Fruit fly (Drosophila melanogaster) whole organism, embryonic: ENCODE data around the gene CG15343.

Experiments
- B-H1 ChIP-seq: fragments of 200-800 bp; sonication (Bioruptor generic); IDR thresholded peaks from 3 replicates; pipeline ENCODE4 v1.3.6; 2022; ENCODE audit warnings: missing biosample characterization, missing genetic modification characterization
- C15 ChIP-seq: fragments of 200-800 bp; sonication (Bioruptor generic); IDR thresholded peaks from 3 replicates; pipeline ENCODE4 v1.3.6; 2022; ENCODE audit warnings: missing biosample characterization, missing genetic modification characterization
- CG10321 ChIP-seq: fragments of 200-800 bp; sonication (Bioruptor generic); IDR thresholded peaks from 2 replicates; pipeline ENCODE4 v1.3.6; 2022; ENCODE audit warnings: missing biosample characterization, missing genetic modification characterization
- CG10654 ChIP-seq: fragments of 200-800 bp; sonication (Bioruptor generic); optimal IDR thresholded peaks from 2 replicates; lab custom pipeline; 2016; ENCODE audit warnings: missing biosample characterization, missing genetic modification characterization
- CG12071 ChIP-seq: fragments of 200-800 bp; sonication (Bioruptor generic); optimal IDR thresholded peaks from 3 replicates; lab custom pipeline; 2018; ENCODE audit warnings: missing biosample characterization, mild to moderate bottlenecking, missing genetic modification characterization
- CG12219 ChIP-seq: fragments of 200-800 bp; sonication (Bioruptor generic); optimal IDR thresholded peaks from 3 replicates; lab custom pipeline; 2018; ENCODE audit warnings: missing biosample characterization, mild to moderate bottlenecking, missing genetic modification characterization
- CG13287 ChIP-seq: fragments of 200-800 bp; sonication (Bioruptor generic); IDR thresholded peaks from 2 replicates; pipeline ENCODE4 v1.3.6; 2022; ENCODE audit warnings: missing biosample characterization, missing genetic modification characterization; ENCODE audit not compliant: partially characterized antibody
- CG13775 ChIP-seq: fragments of 200-800 bp; sonication (Bioruptor generic); optimal IDR thresholded peaks from 3 replicates; lab custom pipeline; 2017; ENCODE audit warnings: missing biosample characterization, mild to moderate bottlenecking, missing genetic modification characterization
- CG14441 ChIP-seq: fragments of 200-800 bp; sonication (Bioruptor generic); IDR thresholded peaks from 2 replicates; pipeline ENCODE4 v1.3.6; 2022; ENCODE audit warnings: missing biosample characterization, missing genetic modification characterization
- CG14667 ChIP-seq: fragments of 200-800 bp; sonication (Bioruptor generic); IDR thresholded peaks from 2 replicates; pipeline ENCODE4 v1.3.6; 2022; ENCODE audit warnings: missing biosample characterization, missing genetic modification characterization
- CG16779 ChIP-seq: fragments of 200-800 bp; sonication (Bioruptor generic); IDR thresholded peaks from 2 replicates; pipeline ENCODE4 v1.3.6; 2022; ENCODE audit warnings: missing biosample characterization, missing genetic modification characterization
- CG17361 ChIP-seq: fragments of 200-800 bp; sonication (Bioruptor generic); IDR thresholded peaks from 3 replicates; pipeline ENCODE4 v1.3.6; 2022; ENCODE audit warnings: missing biosample characterization, missing genetic modification characterization
- CG18764 ChIP-seq: fragments of 200-800 bp; sonication (Bioruptor generic); optimal IDR thresholded peaks from 3 replicates; lab custom pipeline; 2016; ENCODE audit warnings: missing biosample characterization, missing genetic modification characterization
- CG2202 ChIP-seq: fragments of 200-800 bp; sonication (Bioruptor generic); optimal IDR thresholded peaks from 2 replicates; lab custom pipeline; 2018; ENCODE audit warnings: missing biosample characterization, mild to moderate bottlenecking, missing genetic modification characterization
- CG31441 ChIP-seq: fragments of 200-800 bp; sonication (Bioruptor generic); IDR thresholded peaks from 2 replicates; pipeline ENCODE4 v1.3.6; 2022; ENCODE audit warnings: missing biosample characterization, missing genetic modification characterization
- CG3726 ChIP-seq: fragments of 200-800 bp; sonication (Bioruptor generic); IDR thresholded peaks from 3 replicates; pipeline ENCODE4, ENCODE4 v1.3.6; 2022; ENCODE audit warnings: missing biosample characterization, missing genetic modification characterization
- CG5180 ChIP-seq: fragments of 200-800 bp; sonication (Bioruptor generic); optimal IDR thresholded peaks from 3 replicates; lab custom pipeline; 2017; ENCODE audit warnings: missing biosample characterization, missing genetic modification characterization, mild to moderate bottlenecking, moderate library complexity, missing genetic modification reagents
- CG8765 ChIP-seq: fragments of 200-800 bp; sonication (Bioruptor generic); IDR thresholded peaks from 2 replicates; pipeline ENCODE4 v1.3.6; 2022; ENCODE audit warnings: missing biosample characterization, missing genetic modification characterization
- Dbx ChIP-seq: fragments of 200-800 bp; sonication (Bioruptor generic); IDR thresholded peaks from 3 replicates; pipeline ENCODE4 v1.3.6; 2022; ENCODE audit warnings: missing biosample characterization, missing genetic modification characterization
- Dip3 ChIP-seq: fragments of 200-800 bp; sonication (Bioruptor generic); optimal IDR thresholded peaks from 3 replicates; lab custom pipeline; 2016; ENCODE audit warnings: missing biosample characterization, missing genetic modification characterization
- Fer2 ChIP-seq: fragments of 200-800 bp; sonication (Bioruptor generic); optimal IDR thresholded peaks from 2 replicates; lab custom pipeline; 2018; ENCODE audit warnings: missing biosample characterization, mild to moderate bottlenecking, missing genetic modification characterization, moderate library complexity
- GATAe ChIP-seq: fragments of 200-800 bp; sonication (Bioruptor generic); conservative IDR thresholded peaks from 2 replicates; pipeline ENCODE4 v1.3.6; 2022; ENCODE audit warnings: missing biosample characterization, missing genetic modification characterization
- HLH54F ChIP-seq: fragments of 200-800 bp; sonication (Bioruptor generic); optimal IDR thresholded peaks from 3 replicates; lab custom pipeline; 2016; ENCODE audit warnings: missing biosample characterization, missing genetic modification characterization
- Hmr ChIP-seq: fragments of 200-800 bp; sonication (Bioruptor generic); optimal IDR thresholded peaks from 3 replicates; lab custom pipeline; 2017; ENCODE audit warnings: mild to moderate bottlenecking, missing biosample characterization, missing genetic modification reagents, missing genetic modification characterization
- Meics ChIP-seq: fragments of 200-800 bp; sonication (Bioruptor generic); optimal IDR thresholded peaks from 2 replicates; lab custom pipeline; 2017; ENCODE audit warnings: missing biosample characterization, mild to moderate bottlenecking, missing genetic modification characterization
- Nf-YB ChIP-seq: fragments of 200-800 bp; sonication (Bioruptor generic); optimal IDR thresholded peaks from 3 replicates; lab custom pipeline; 2019; ENCODE audit warnings: missing biosample characterization, mild to moderate bottlenecking, missing genetic modification characterization, moderate library complexity
- Nf-YC ChIP-seq: fragments of 200-800 bp; optimal IDR thresholded peaks from 3 replicates; lab custom pipeline; 2019; ENCODE audit warnings: missing biosample characterization, mild to moderate bottlenecking, missing genetic modification characterization, moderate library complexity
- NfI ChIP-seq: fragments of 200-800 bp; sonication (Bioruptor generic); optimal IDR thresholded peaks from 3 replicates; lab custom pipeline; 2018; ENCODE audit warnings: missing biosample characterization, mild to moderate bottlenecking, missing genetic modification characterization, moderate library complexity
- Oli ChIP-seq: fragments of 200-800 bp; sonication (Bioruptor generic); optimal IDR thresholded peaks from 2 replicates; lab custom pipeline; 2018; ENCODE audit warnings: missing biosample characterization, mild to moderate bottlenecking, missing genetic modification characterization, moderate library complexity
- Pdp1 ChIP-seq, 2 experiments: fragments of 200-800 bp; sonication (Bioruptor generic); optimal IDR thresholded peaks; 3 replicates each; lab custom pipeline; 2016; ENCODE audit warnings: missing biosample characterization in 2 of 2, missing genetic modification characterization in 2 of 2, mild to moderate bottlenecking in 1 of 2, moderate library complexity in 1 of 2
- Sox102F ChIP-seq: fragments of 200-800 bp; sonication (Bioruptor generic); optimal IDR thresholded peaks from 2 replicates; lab custom pipeline; 2018; ENCODE audit warnings: missing biosample characterization, mild to moderate bottlenecking, missing genetic modification characterization, moderate library complexity
- Vsx1 ChIP-seq: fragments of 200-800 bp; sonication (Bioruptor generic); optimal IDR thresholded peaks from 2 replicates; lab custom pipeline; 2017; ENCODE audit warnings: missing biosample characterization, mild to moderate bottlenecking, missing genetic modification characterization, missing genetic modification reagents
- ab ChIP-seq: fragments of 200-800 bp; sonication (Bioruptor generic); optimal IDR thresholded peaks from 2 replicates; lab custom pipeline; 2016; ENCODE audit warnings: missing biosample characterization, missing genetic modification characterization
- bigmax ChIP-seq: fragments of 200-800 bp; sonication (Bioruptor generic); optimal IDR thresholded peaks from 2 replicates; lab custom pipeline; 2018; ENCODE audit warnings: missing biosample characterization, mild to moderate bottlenecking, missing genetic modification characterization
- cwo ChIP-seq: fragments of 200-800 bp; sonication (Bioruptor generic); optimal IDR thresholded peaks from 3 replicates; lab custom pipeline; 2017; ENCODE audit warnings: missing biosample characterization, missing genetic modification characterization, mild to moderate bottlenecking, moderate library complexity, missing genetic modification reagents
- danr ChIP-seq: fragments of 200-800 bp; sonication (Bioruptor generic); IDR thresholded peaks from 2 replicates; pipeline ENCODE4 v1.3.6; 2022; ENCODE audit warnings: missing biosample characterization, missing genetic modification characterization
- en ChIP-seq: fragments of 200-800 bp; sonication (Bioruptor generic); optimal IDR thresholded peaks from 2 replicates; lab custom pipeline; 2016; ENCODE audit warnings: missing biosample characterization, missing genetic modification characterization
- fd3F ChIP-seq: fragments of 200-800 bp; sonication (Bioruptor generic); optimal IDR thresholded peaks from 2 replicates; lab custom pipeline; 2018; ENCODE audit warnings: missing biosample characterization, mild to moderate bottlenecking, missing genetic modification characterization, moderate library complexity
- fd64A ChIP-seq: fragments of 200-800 bp; sonication (Bioruptor generic); optimal IDR thresholded peaks from 3 replicates; lab custom pipeline; 2018; ENCODE audit warnings: missing biosample characterization, mild to moderate bottlenecking, missing genetic modification characterization
- gro ChIP-seq: fragments of 200-800 bp; sonication (Bioruptor generic); optimal IDR thresholded peaks from 2 replicates; lab custom pipeline; 2016; ENCODE audit warnings: missing biosample characterization, missing genetic modification characterization
- hbn ChIP-seq: fragments of 200-800 bp; sonication (Bioruptor generic); IDR thresholded peaks from 2 replicates; pipeline ENCODE4 v1.3.6; 2022; ENCODE audit warnings: missing biosample characterization, missing genetic modification characterization; ENCODE audit not compliant: partially characterized antibody
- ind ChIP-seq: fragments of 200-800 bp; sonication (Bioruptor generic); optimal IDR thresholded peaks from 3 replicates; lab custom pipeline; 2016; ENCODE audit warnings: missing biosample characterization, missing genetic modification characterization
- insv ChIP-seq, 2 experiments: fragments of 200-800 bp; sonication (Bioruptor generic); optimal IDR thresholded peaks; 3 replicates each; lab custom pipeline; 2016 to 2018; ENCODE audit warnings: missing biosample characterization in 2 of 2, missing genetic modification characterization in 2 of 2
- kay ChIP-seq: fragments of 200-800 bp; sonication (Bioruptor generic); optimal IDR thresholded peaks from 2 replicates; lab custom pipeline; 2016; ENCODE audit warnings: missing biosample characterization, missing genetic modification characterization
- ken ChIP-seq: fragments of 200-800 bp; sonication (Bioruptor generic); IDR thresholded peaks from 3 replicates; pipeline ENCODE4 v1.3.6; 2022; ENCODE audit warnings: missing biosample characterization, missing genetic modification characterization
- peb ChIP-seq: fragments of 200-800 bp; sonication (Bioruptor generic); IDR thresholded peaks from 2 replicates; pipeline ENCODE4 v1.3.6; 2022; ENCODE audit warnings: missing biosample characterization, missing genetic modification characterization
- slp2 ChIP-seq: fragments of 200-800 bp; sonication (Bioruptor generic); optimal IDR thresholded peaks from 2 replicates; lab custom pipeline; 2016; ENCODE audit warnings: missing biosample characterization, missing genetic modification characterization
- sqz ChIP-seq: fragments of 200-800 bp; sonication (Bioruptor generic); optimal IDR thresholded peaks from 3 replicates; lab custom pipeline; 2018; ENCODE audit warnings: missing biosample characterization, mild to moderate bottlenecking, missing genetic modification characterization
- tap ChIP-seq: fragments of 200-800 bp; optimal IDR thresholded peaks from 3 replicates; lab custom pipeline; 2019; ENCODE audit warnings: missing biosample characterization, mild to moderate bottlenecking, missing genetic modification characterization, moderate library complexity
- unpg ChIP-seq: fragments of 200-800 bp; sonication (Bioruptor generic); optimal IDR thresholded peaks from 3 replicates; lab custom pipeline; 2018; ENCODE audit warnings: missing biosample characterization, mild to moderate bottlenecking, missing genetic modification characterization, moderate library complexity
- zfh1 ChIP-seq: fragments of 200-800 bp; sonication (Bioruptor generic); IDR thresholded peaks from 3 replicates; pipeline ENCODE4 v1.3.6; 2022; ENCODE audit warnings: missing biosample characterization, missing genetic modification characterization
- zfh2 ChIP-seq: fragments of 200-800 bp; sonication (Bioruptor generic); optimal IDR thresholded peaks from 2 replicates; lab custom pipeline; 2016; ENCODE audit warnings: missing biosample characterization, missing genetic modification characterization

Gene CG15343

dm6 chrX:8233167-8233566, 40.4 kb downstream of the CG15343 start (continued):
- TF ChIP-seq CG14441 (GFP tag; lab: Robert Waterston, UW) (no peak), peb (GFP tag; lab: Robert Waterston, UW) (no peak), insv (GFP tag; optimal IDR thresholded peaks at IDR 0.05; lab: Kevin White, UChicago) (no peak), C15 (no peak), CG8765 (no peak), fd3F (no peak), zfh2 (peak; percentile 41), bigmax (GFP tag; lab: Kevin White, UChicago) (no peak), Nf-YB (GFP tag; lab: Kevin White, UChicago) (no peak), tap (no peak), Pdp1 (GFP tag; optimal IDR thresholded peaks at IDR 0.05; lab: Kevin White, UChicago) (peak; percentile 5 to 21), CG10654 (GFP tag; lab: Kevin White, UChicago) (no peak), CG17361 (GFP tag; lab: Robert Waterston, UW) (no peak), CG12071 (GFP tag; lab: Kevin White, UChicago) (peak; percentile 28), Oli (no peak), B-H1 (GFP tag; lab: Robert Waterston, UW) (no peak), CG18764 (no peak), ind (GFP tag; lab: Kevin White, UChicago) (peak; percentile 11), Fer2 (no peak), Hmr (peak; percentile 53), CG16779 (GFP tag; lab: Robert Waterston, UW) (no peak), CG14667 (GFP tag; lab: Robert Waterston, UW) (no peak), danr (GFP tag; lab: Robert Waterston, UW) (no peak), CG12219 (GFP tag; lab: Kevin White, UChicago) (no peak), Meics (GFP tag; lab: Kevin White, UChicago) (peak; percentile 50), zfh1 (GFP tag; lab: Robert Waterston, UW) (no peak), ab (GFP tag; lab: Kevin White, UChicago) (no peak), CG13287 (no peak), kay (GFP tag; lab: Kevin White, UChicago) (no peak), gro (GFP tag; lab: Kevin White, UChicago) (peak; percentile 48), cwo (GFP tag; lab: Kevin White, UChicago) (peak; percentile 33), Dip3 (GFP tag; lab: Kevin White, UChicago) (peak; percentile 29), NfI (GFP tag; lab: Kevin White, UChicago) (peak; percentile 14), CG13775 (GFP tag; lab: Kevin White, UChicago) (no peak), CG31441 (GFP tag; lab: Robert Waterston, UW) (no peak), CG10321 (no peak), Dbx (GFP tag; lab: Robert Waterston, UW) (0 out of 3 replicates have a peak, but pooled peaks have one; percentile 58), ken (GFP tag; lab: Robert Waterston, UW) (no peak), GATAe (GFP tag; lab: Robert Waterston, UW) (no peak), Vsx1 (no peak), fd64A (GFP tag; lab: Kevin White, UChicago) (no peak), Sox102F (GFP tag; lab: Kevin White, UChicago) (no peak), unpg (peak; percentile 19), sqz (GFP tag; lab: Kevin White, UChicago) (no peak), en (no peak), CG3726 (GFP tag; lab: Robert Waterston, UW) (no peak), Nf-YC (tag; lab: Kevin White, UChicago) (no peak), CG2202 (tag; lab: Kevin White, UChicago) (no peak), hbn (GFP tag; lab: Robert Waterston, UW) (no peak), CG5180 (GFP tag; lab: Kevin White, UChicago) (no peak), slp2 (GFP tag; lab: Kevin White, UChicago) (no peak), HLH54F (GFP tag; lab: Kevin White, UChicago) (peak; percentile 31)
